Fruit fly (Drosophila melanogaster) Kc167 (cell line): ENCODE data around the gene beat-IIa.

Experiments
- h ChIP-seq: fragments of >200 bp; optimal IDR thresholded peaks from 3 replicates; lab custom pipeline; 2018; ENCODE audit warnings: missing external identifiers
- psq ChIP-seq: fragments of >200 bp; optimal IDR thresholded peaks from 2 replicates; lab custom pipeline; 2017; ENCODE audit warnings: missing external identifiers

dm6 chr3R:17400102-17400501, 34.2 kb upstream of the beat-IIa start:
- TF ChIP-seq psq (lab: Kevin White, UChicago) (no peak), h (lab: Kevin White, UChicago) (no peak)
